Worm (Caenorhabditis elegans) whole organism, young adult: ENCODE measurements around the gene rpl-38.

ENCODE experiments used
- F49E8.2 ChIP-seq: sonication (generic microtip); optimal IDR thresholded peaks from 3 replicates; lab custom pipeline; 2017; ENCODE audit warnings: missing genetic modification characterization, mild to moderate bottlenecking, missing compliant biosample characterization, antibody characterized with exemption, moderate library complexity; ENCODE audit not compliant: insufficient read depth
- ama-1 ChIP-seq, 3 experiments: fragments of 150-350 bp in 1 of 3; sonication (generic microtip) in 2 of 3; optimal IDR thresholded peaks; 2 replicates each; lab custom pipeline; 2014 to 2018; ENCODE audit warnings: missing biosample characterization in 2 of 3, missing genetic modification characterization in 2 of 3, missing genetic modification reagents in 2 of 3
- bed-1 ChIP-seq: fragments of 200-800 bp; sonication (Bioruptor generic); IDR thresholded peaks from 2 replicates; pipeline ENCODE4 v1.3.6; 2022; ENCODE audit warnings: missing genetic modification reagents, missing genetic modification characterization, missing compliant biosample characterization
- ceh-40 ChIP-seq: fragments of 200-800 bp; sonication (Bioruptor generic); IDR thresholded peaks from 2 replicates; pipeline ENCODE4 v1.3.6; 2022; ENCODE audit warnings: missing genetic modification characterization, missing compliant biosample characterization
- lin-40 ChIP-seq: sonication (generic microtip); optimal IDR thresholded peaks from 2 replicates; lab custom pipeline; 2016; ENCODE audit warnings: missing genetic modification characterization, mild to moderate bottlenecking, missing compliant biosample characterization, missing genotype, missing genetic modification reagents
- lsy-27 ChIP-seq: sonication (generic microtip); optimal IDR thresholded peaks from 2 replicates; lab custom pipeline; 2017; ENCODE audit warnings: missing genetic modification characterization, mild to moderate bottlenecking, missing compliant biosample characterization, antibody characterized with exemption, missing genotype, borderline replicate concordance; ENCODE audit not compliant: insufficient read depth
- nfya-1 ChIP-seq: sonication (generic microtip); optimal IDR thresholded peaks from 2 replicates; lab custom pipeline; 2017; ENCODE audit warnings: antibody characterized with exemption, missing compliant biosample characterization, missing genetic modification characterization, borderline replicate concordance; ENCODE audit not compliant: insufficient read depth
- pha-4 ChIP-seq: fragments of 150-350 bp; sonication (generic microtip); optimal IDR thresholded peaks from 2 replicates; lab custom pipeline; 2014; ENCODE audit warnings: missing biosample characterization, missing genetic modification reagents, missing genetic modification characterization
- rcor-1 ChIP-seq: fragments of 200-800 bp; sonication (Bioruptor generic); IDR thresholded peaks from 2 replicates; pipeline ENCODE4 v1.3.6; 2022; ENCODE audit warnings: missing genetic modification reagents, missing genetic modification characterization, missing compliant biosample characterization
- tbx-9 ChIP-seq: sonication (generic microtip); optimal IDR thresholded peaks from 2 replicates; lab custom pipeline; 2016; ENCODE audit warnings: borderline replicate concordance, missing genetic modification characterization, inconsistent platforms, missing compliant biosample characterization

DNA sequence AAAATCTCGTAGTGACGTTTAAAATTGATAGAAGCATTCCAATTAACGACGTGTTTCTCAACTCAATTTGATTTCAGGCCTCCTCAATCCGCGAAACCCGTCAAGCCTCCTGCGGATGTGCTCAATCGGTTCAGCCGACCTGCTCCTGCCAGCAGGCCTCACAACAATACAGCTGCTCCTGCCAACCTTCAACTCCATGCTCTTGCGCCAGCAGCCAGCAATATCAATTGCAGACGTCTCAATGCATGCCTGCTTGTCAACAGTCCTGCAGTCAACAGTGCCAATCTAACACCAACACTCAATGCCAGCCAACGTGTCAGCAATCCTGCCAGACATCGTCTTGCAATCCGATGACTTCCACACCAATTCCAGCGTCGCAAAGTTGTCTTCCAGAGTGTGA lies 45.9 kb upstream of the rpl-38 start:
- TF ChIP-seq rcor-1 (GFP tag; lab: Robert Waterston, UW) = no peak
- no peak for TF ChIP-seq nfya-1 (tag; lab: Kevin White, UChicago)
- no peak for TF ChIP-seq ceh-40 (GFP tag; lab: Robert Waterston, UW)
- TF ChIP-seq F49E8.2 (tag; lab: Kevin White, UChicago) = no peak
- TF ChIP-seq tbx-9 = no peak
- no peak for TF ChIP-seq bed-1
- TF ChIP-seq lin-40 (tag; lab: Kevin White, UChicago) = no peak
- TF ChIP-seq ama-1 (optimal IDR thresholded peaks at IDR 0.05; lab: Kevin White, UChicago) = no peak
- TF ChIP-seq ama-1 (GFP tag; optimal IDR thresholded peaks at IDR 0.05; lab: Kevin White, UChicago) = no peak
- TF ChIP-seq pha-4 (tag; lab: Kevin White, UChicago) = no peak
- TF ChIP-seq lsy-27 (tag; lab: Kevin White, UChicago) = no peak
